Fruit fly (Drosophila melanogaster): ENCODE measurements around the gene CG17294.

CG17294 gene

dm6 chr2L:8362273-8362954, 14.4 kb upstream of the CG17294 start, which contains the start of gene CG7627 (continued):
- peak; percentile 84 for TF ChIP-seq mam (GFP tag; optimal IDR thresholded peaks at IDR 0.05)
- TF ChIP-seq CG9727 (GFP tag; optimal IDR thresholded peaks at IDR 0.05), result peak; percentile 82
- peak; percentile 51 for TF ChIP-seq Usf (GFP tag; optimal IDR thresholded peaks at IDR 0.05)
- peak; percentile 48 for TF ChIP-seq Sry-δ (GFP tag; optimal IDR thresholded peaks at IDR 0.05)
- TF ChIP-seq CG9932 (GFP tag; IDR thresholded peaks at IDR 0.05), result peak; percentile 83
- TF ChIP-seq CG1603 (tag; optimal IDR thresholded peaks at IDR 0.05), result peak; percentile 80
- 0 out of 2 replicates have a peak, but pooled peaks have one; percentile 42 for TF ChIP-seq CG42726 (GFP tag; IDR thresholded peaks at IDR 0.05; ENCODE audit: partially characterized antibody)
- peak; percentile 69 for TF ChIP-seq CG9215 (GFP tag; IDR thresholded peaks at IDR 0.05)
- TF ChIP-seq sd (tag; optimal IDR thresholded peaks at IDR 0.05), result peak; percentile 41
- peak; percentile 47 for TF ChIP-seq Abd-B (GFP tag; optimal IDR thresholded peaks at IDR 0.05)
- peak; percentile 57 for TF ChIP-seq CG4328 (GFP tag; optimal IDR thresholded peaks at IDR 0.05)
- TF ChIP-seq sc (optimal IDR thresholded peaks at IDR 0.05), result no peak
- peak; percentile 6 for TF ChIP-seq sc (GFP tag; optimal IDR thresholded peaks at IDR 0.05)
- TF ChIP-seq Sin3A (optimal IDR thresholded peaks at IDR 0.05), result no peak
- peak; percentile 82 for TF ChIP-seq NFAT (GFP tag; IDR thresholded peaks at IDR 0.05)
- peak; percentile 72 for TF ChIP-seq ttk (GFP tag; IDR thresholded peaks at IDR 0.05)
- TF ChIP-seq tin (GFP tag; optimal IDR thresholded peaks at IDR 0.05), result peak; percentile 68
- TF ChIP-seq CG1233 (GFP tag; optimal IDR thresholded peaks at IDR 0.05), result peak; percentile 54
- TF ChIP-seq PHDP (tag; optimal IDR thresholded peaks at IDR 0.05), result peak; percentile 68
- TF ChIP-seq HLH54F (GFP tag; optimal IDR thresholded peaks at IDR 0.05), result peak; percentile 72
- TF ChIP-seq ind (GFP tag; optimal IDR thresholded peaks at IDR 0.05), result peak; percentile 78
- TF ChIP-seq scrt (GFP tag; optimal IDR thresholded peaks at IDR 0.05), result peak; percentile 51
- no peak for TF ChIP-seq usp (GFP tag; optimal IDR thresholded peaks at IDR 0.05)
- no peak for TF ChIP-seq CG10565 (GFP tag; optimal IDR thresholded peaks at IDR 0.05)
- no peak for TF ChIP-seq CG5953 (GFP tag; IDR thresholded peaks at IDR 0.05)
- TF ChIP-seq CG7963 (GFP tag; IDR thresholded peaks at IDR 0.05; ENCODE audit: partially characterized antibody), result no peak
- TF ChIP-seq CG2116 (GFP tag; optimal IDR thresholded peaks at IDR 0.05), result peak; percentile 17
- no peak for TF ChIP-seq CG1832 (GFP tag; optimal IDR thresholded peaks at IDR 0.05)
- peak; percentile 73; the same call in 2 of the 3 replicates for TF ChIP-seq CG7357 (GFP tag; IDR thresholded peaks at IDR 0.05)
- TF ChIP-seq MTF-1 (GFP tag; optimal IDR thresholded peaks at IDR 0.05; ENCODE audit: borderline replicate concordance), result peak; percentile 29
- TF ChIP-seq so (GFP tag; IDR thresholded peaks at IDR 0.05), result peak; percentile 74
- TF ChIP-seq CG30431 (GFP tag; optimal IDR thresholded peaks at IDR 0.05), result peak; percentile 11
- TF ChIP-seq CG12659 (GFP tag; optimal IDR thresholded peaks at IDR 0.05), result peak; percentile 73
- peak; percentile 34 for TF ChIP-seq nau (GFP tag; optimal IDR thresholded peaks at IDR 0.05)
- TF ChIP-seq CG17361 (GFP tag; IDR thresholded peaks at IDR 0.05), result peak; percentile 81
- TF ChIP-seq E2f2 (GFP tag; IDR thresholded peaks at IDR 0.05), result no peak
- peak; percentile 56 to 76 for TF ChIP-seq chif (GFP tag; optimal IDR thresholded peaks at IDR 0.05)
- peak; percentile 26 for TF ChIP-seq Nf-YB (GFP tag; optimal IDR thresholded peaks at IDR 0.05)
- peak; percentile 60 for TF ChIP-seq CG6854 (GFP tag; optimal IDR thresholded peaks at IDR 0.05)
- TF ChIP-seq Atf3 (GFP tag; optimal IDR thresholded peaks at IDR 0.05), result peak; percentile 44
- no peak for TF ChIP-seq CG16813 (GFP tag; IDR thresholded peaks at IDR 0.05; ENCODE audit: partially characterized antibody)
- no peak for TF ChIP-seq ftz-f1 (GFP tag; optimal IDR thresholded peaks at IDR 0.05)
- TF ChIP-seq CG9437 (GFP tag; optimal IDR thresholded peaks at IDR 0.05), result peak; percentile 67
- peak; percentile 1 for TF ChIP-seq CG15011 (GFP tag; optimal IDR thresholded peaks at IDR 0.05)
- TF ChIP-seq exex (tag; optimal IDR thresholded peaks at IDR 0.05), result peak; percentile 77
- peak; percentile 86 for TF ChIP-seq Gug (GFP tag; IDR thresholded peaks at IDR 0.05)
- TF ChIP-seq Dfd (GFP tag; optimal IDR thresholded peaks at IDR 0.05), result no peak
- TF ChIP-seq CG18011 (GFP tag; optimal IDR thresholded peaks at IDR 0.05), result peak; percentile 26
- TF ChIP-seq Deaf1 (tag; optimal IDR thresholded peaks at IDR 0.05), result peak; percentile 97
- peak; percentile 74 for TF ChIP-seq bab2 (GFP tag; optimal IDR thresholded peaks at IDR 0.05)
